Fruit fly (Drosophila melanogaster) whole organism, embryonic: ENCODE results near the gene CG10035.

ENCODE experiments used
- Abd-B ChIP-seq: fragments of 200-800 bp; sonication (Bioruptor generic); optimal IDR thresholded peaks from 2 replicates; lab custom pipeline; 2018; ENCODE audit warnings: missing biosample characterization, mild to moderate bottlenecking, missing genetic modification characterization, moderate library complexity
- CG10959 ChIP-seq: fragments of 200-800 bp; sonication (Bioruptor generic); IDR thresholded peaks from 2 replicates; pipeline ENCODE4 v1.3.6; 2022; ENCODE audit warnings: missing biosample characterization, missing genetic modification characterization
- CG11398 ChIP-seq: fragments of 200-800 bp; sonication (Bioruptor generic); optimal IDR thresholded peaks from 2 replicates; lab custom pipeline; 2016; ENCODE audit warnings: missing biosample characterization, missing genetic modification characterization
- CG14050 ChIP-seq: fragments of 200-800 bp; sonication (Bioruptor generic); IDR thresholded peaks from 3 replicates; pipeline ENCODE4 v1.3.6; 2022; ENCODE audit warnings: missing biosample characterization, missing genetic modification characterization
- CG15514 ChIP-seq: fragments of 200-800 bp; sonication (Bioruptor generic); optimal IDR thresholded peaks from 3 replicates; lab custom pipeline; 2017; ENCODE audit warnings: missing biosample characterization, missing genetic modification characterization, mild to moderate bottlenecking, moderate library complexity, missing genetic modification reagents
- CG15696 ChIP-seq: fragments of 200-800 bp; sonication (Bioruptor generic); optimal IDR thresholded peaks from 2 replicates; lab custom pipeline; 2019; ENCODE audit warnings: missing biosample characterization, mild to moderate bottlenecking, missing genetic modification characterization, moderate library complexity
- CG1647 ChIP-seq: fragments of 200-800 bp; sonication (Bioruptor generic); optimal IDR thresholded peaks from 3 replicates; lab custom pipeline; 2016; ENCODE audit warnings: missing biosample characterization, missing genetic modification characterization
- CG17802 ChIP-seq: fragments of 200-800 bp; sonication (Bioruptor generic); optimal IDR thresholded peaks from 2 replicates; lab custom pipeline; 2018; ENCODE audit warnings: missing biosample characterization, mild to moderate bottlenecking, missing genetic modification characterization, moderate library complexity
- CG31365 ChIP-seq: fragments of 200-800 bp; sonication (Bioruptor generic); optimal IDR thresholded peaks from 2 replicates; lab custom pipeline; 2018; ENCODE audit warnings: missing biosample characterization, mild to moderate bottlenecking, missing genetic modification characterization
- CG31441 ChIP-seq: fragments of 200-800 bp; sonication (Bioruptor generic); IDR thresholded peaks from 2 replicates; pipeline ENCODE4 v1.3.6; 2022; ENCODE audit warnings: missing biosample characterization, missing genetic modification characterization
- CG8089 ChIP-seq: fragments of 200-800 bp; sonication (Bioruptor generic); optimal IDR thresholded peaks from 3 replicates; lab custom pipeline; 2016; ENCODE audit warnings: missing biosample characterization, missing genetic modification characterization
- CG8944 ChIP-seq: fragments of 200-800 bp; sonication (Bioruptor generic); optimal IDR thresholded peaks from 3 replicates; lab custom pipeline; 2016; ENCODE audit warnings: missing biosample characterization, missing genetic modification characterization
- CG9215 ChIP-seq: fragments of 200-800 bp; sonication (Bioruptor generic); IDR thresholded peaks from 2 replicates; pipeline ENCODE4 v1.3.6; 2022; ENCODE audit warnings: missing biosample characterization, missing genetic modification characterization
- Dip2 ChIP-seq: fragments of 200-800 bp; sonication (Bioruptor generic); IDR thresholded peaks from 2 replicates; pipeline ENCODE4 v1.3.6; 2022; ENCODE audit warnings: missing biosample characterization, missing genetic modification characterization
- Dll ChIP-seq: fragments of 200-800 bp; sonication (Bioruptor generic); IDR thresholded peaks from 4 replicates; pipeline ENCODE4 v1.3.6; 2022; ENCODE audit warnings: missing biosample characterization, missing genetic modification characterization; ENCODE audit not compliant: partially characterized antibody
- Doc3 ChIP-seq: fragments of 200-800 bp; sonication (Bioruptor generic); IDR thresholded peaks from 3 replicates; pipeline ENCODE4 v1.3.6; 2022; ENCODE audit warnings: missing biosample characterization, missing genetic modification characterization; ENCODE audit not compliant: partially characterized antibody
- HLH54F ChIP-seq: fragments of 200-800 bp; sonication (Bioruptor generic); optimal IDR thresholded peaks from 3 replicates; lab custom pipeline; 2016; ENCODE audit warnings: missing biosample characterization, missing genetic modification characterization
- HmgZ ChIP-seq: fragments of 200-800 bp; sonication (Bioruptor generic); optimal IDR thresholded peaks from 2 replicates; lab custom pipeline; 2018; ENCODE audit warnings: missing biosample characterization, mild to moderate bottlenecking, missing genetic modification characterization
- Hr3 ChIP-seq: fragments of 200-800 bp; sonication (Bioruptor generic); optimal IDR thresholded peaks from 3 replicates; lab custom pipeline; 2016; ENCODE audit warnings: missing biosample characterization, missing genetic modification characterization
- Hr39 ChIP-seq: fragments of >200 bp; optimal IDR thresholded peaks from 2 replicates; lab custom pipeline; 2017
- Mrtf ChIP-seq: fragments of 200-800 bp; sonication (Bioruptor generic); IDR thresholded peaks from 3 replicates; pipeline ENCODE4 v1.3.6; 2022; ENCODE audit warnings: missing biosample characterization, missing genetic modification characterization
- Rfx ChIP-seq: fragments of 200-800 bp; sonication (Bioruptor generic); IDR thresholded peaks from 2 replicates; pipeline ENCODE4 v1.3.6; 2022; ENCODE audit warnings: missing biosample characterization, missing genetic modification characterization
- Scr ChIP-seq: fragments of 200-800 bp; sonication (Bioruptor generic); IDR thresholded peaks from 2 replicates; pipeline ENCODE4 v1.3.6; 2022; ENCODE audit warnings: missing biosample characterization, missing genetic modification characterization; ENCODE audit not compliant: partially characterized antibody
- Taf1 ChIP-seq: fragments of 200-800 bp; sonication (Bioruptor generic); IDR thresholded peaks from 2 replicates; pipeline ENCODE4 v1.3.6; 2022; ENCODE audit warnings: missing biosample characterization, missing genetic modification characterization
- Tbp ChIP-seq: fragments of >200 bp; optimal IDR thresholded peaks from 2 replicates; lab custom pipeline; 2018; ENCODE audit warnings: missing biosample characterization, missing genetic modification characterization
- amos ChIP-seq: fragments of 200-800 bp; sonication (Bioruptor generic); IDR thresholded peaks from 2 replicates; pipeline ENCODE4 v1.3.6; 2022; ENCODE audit warnings: missing biosample characterization, missing genetic modification characterization; ENCODE audit not compliant: partially characterized antibody
- bab2 ChIP-seq: fragments of 200-800 bp; sonication (Bioruptor generic); optimal IDR thresholded peaks from 2 replicates; lab custom pipeline; 2016; ENCODE audit warnings: missing biosample characterization, missing genetic modification characterization
- chm ChIP-seq: fragments of 200-800 bp; sonication (Bioruptor generic); IDR thresholded peaks from 2 replicates; pipeline ENCODE4 v1.3.6; 2022; ENCODE audit warnings: missing biosample characterization, missing genetic modification characterization
- chn ChIP-seq: fragments of 200-800 bp; sonication (Bioruptor generic); optimal IDR thresholded peaks from 2 replicates; lab custom pipeline; 2016; ENCODE audit warnings: missing biosample characterization, missing genetic modification characterization
- corto ChIP-seq: fragments of 200-800 bp; sonication (Bioruptor generic); optimal IDR thresholded peaks from 2 replicates; lab custom pipeline; 2016; ENCODE audit warnings: missing biosample characterization, mild to moderate bottlenecking, missing genetic modification characterization, moderate library complexity
- crc ChIP-seq: fragments of 200-800 bp; sonication (Bioruptor generic); optimal IDR thresholded peaks from 2 replicates; lab custom pipeline; 2016; ENCODE audit warnings: missing biosample characterization, missing genetic modification characterization
- esg ChIP-seq: fragments of 200-800 bp; sonication (Bioruptor generic); conservative IDR thresholded peaks from 2 replicates; pipeline ENCODE4 v1.3.6; 2022; ENCODE audit warnings: missing biosample characterization, missing genetic modification characterization
- eve ChIP-seq, 2 experiments: fragments of >200 bp; optimal IDR thresholded peaks; 2 replicates each; lab custom pipeline; 2017; ENCODE audit warnings: missing biosample characterization in 2 of 2, missing genetic modification characterization in 2 of 2
- fd96Cb ChIP-seq: fragments of 200-800 bp; sonication (Bioruptor generic); optimal IDR thresholded peaks from 2 replicates; lab custom pipeline; 2018; ENCODE audit warnings: missing biosample characterization, mild to moderate bottlenecking, missing genetic modification characterization, moderate library complexity
- gce ChIP-seq: fragments of 200-800 bp; sonication (Bioruptor generic); IDR thresholded peaks from 3 replicates; pipeline ENCODE4 v1.3.6; 2022; ENCODE audit warnings: missing biosample characterization, missing genetic modification characterization
- jigr1 ChIP-seq: fragments of 200-800 bp; sonication (Bioruptor generic); IDR thresholded peaks from 3 replicates; pipeline ENCODE4 v1.3.6; 2022; ENCODE audit warnings: missing biosample characterization, missing genetic modification characterization
- knrl ChIP-seq: fragments of 200-800 bp; sonication (Bioruptor generic); IDR thresholded peaks from 3 replicates; pipeline ENCODE4 v1.3.6; 2022; ENCODE audit warnings: missing biosample characterization, missing genetic modification characterization; ENCODE audit not compliant: partially characterized antibody
- lab ChIP-seq: fragments of 200-800 bp; sonication (Bioruptor generic); optimal IDR thresholded peaks from 3 replicates; lab custom pipeline; 2017; ENCODE audit warnings: missing biosample characterization, missing genetic modification characterization, mild to moderate bottlenecking, moderate library complexity, missing genetic modification reagents
- mirr ChIP-seq: fragments of 200-800 bp; sonication (Bioruptor generic); optimal IDR thresholded peaks from 3 replicates; lab custom pipeline; 2018; ENCODE audit warnings: missing biosample characterization, mild to moderate bottlenecking, missing genetic modification characterization
- org-1 ChIP-seq: fragments of 200-800 bp; sonication (Bioruptor generic); optimal IDR thresholded peaks from 2 replicates; lab custom pipeline; 2017; ENCODE audit warnings: missing biosample characterization, missing genetic modification characterization
- peb ChIP-seq: fragments of 200-800 bp; sonication (Bioruptor generic); IDR thresholded peaks from 2 replicates; pipeline ENCODE4 v1.3.6; 2022; ENCODE audit warnings: missing biosample characterization, missing genetic modification characterization
- ro ChIP-seq: fragments of 200-800 bp; sonication (Bioruptor generic); IDR thresholded peaks from 2 replicates; pipeline ENCODE4 v1.3.6; 2022; ENCODE audit warnings: missing biosample characterization, missing genetic modification characterization
- scrt ChIP-seq: fragments of 200-800 bp; sonication (Bioruptor generic); optimal IDR thresholded peaks from 2 replicates; lab custom pipeline; 2018; ENCODE audit warnings: missing biosample characterization, mild to moderate bottlenecking, missing genetic modification characterization, moderate library complexity
- so ChIP-seq: fragments of 200-800 bp; sonication (Bioruptor generic); IDR thresholded peaks from 3 replicates; pipeline ENCODE4 v1.3.6; 2022; ENCODE audit warnings: missing biosample characterization, missing genetic modification characterization

Gene CG10035

DNA sequence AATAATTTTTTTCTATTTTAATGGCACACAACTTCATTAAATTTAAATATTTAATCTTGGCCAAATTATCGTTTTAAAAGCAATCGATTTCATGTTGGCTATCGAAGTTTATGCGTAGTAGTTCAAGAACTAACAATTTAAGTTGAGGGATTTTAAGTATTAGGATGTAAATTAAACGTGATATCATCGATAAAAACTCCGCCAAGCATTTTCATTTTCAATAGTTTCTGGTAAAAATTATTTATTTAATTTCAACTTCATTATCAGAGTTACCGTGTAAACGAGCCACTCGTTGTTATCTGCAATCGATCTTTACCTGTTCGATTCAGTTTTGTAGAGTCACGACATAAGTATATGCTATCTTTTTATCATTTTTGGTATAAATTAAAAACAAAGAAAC is 20.4 kb upstream of the CG10035 start (continued):
- TF ChIP-seq peb (peak; percentile 92), Hr3 (GFP tag; lab: Kevin White, UChicago) (peak; percentile 91), Hr39 (lab: Kevin White, UChicago) (no peak), Rfx (peak; percentile 97), CG31365 (tag; lab: Kevin White, UChicago) (peak; percentile 90), eve (GFP tag; optimal IDR thresholded peaks at IDR 0.05; lab: Kevin White, UChicago) (no peak), Taf1 (GFP tag; lab: Robert Waterston, UW) (peak; percentile 92), jigr1 (GFP tag; lab: Robert Waterston, UW) (peak; percentile 76; the same call in 2 of the 3 replicates), bab2 (GFP tag; lab: Kevin White, UChicago) (peak; percentile 95), chm (peak; percentile 100), amos (GFP tag; lab: Robert Waterston, UW) (no peak), ro (GFP tag; lab: Robert Waterston, UW) (peak; percentile 63), scrt (peak; percentile 99), lab (GFP tag; lab: Kevin White, UChicago) (peak; percentile 98), HLH54F (GFP tag; lab: Kevin White, UChicago) (peak; percentile 89), Dll (peak; percentile 72), CG15696 (tag; lab: Kevin White, UChicago) (peak; percentile 100), corto (GFP tag; lab: Kevin White, UChicago) (peak; percentile 82), mirr (GFP tag; lab: Kevin White, UChicago) (peak; percentile 99), Mrtf (GFP tag; lab: Robert Waterston, UW) (peak; percentile 94), crc (GFP tag; lab: Kevin White, UChicago) (peak; percentile 91), HmgZ (tag; lab: Kevin White, UChicago) (peak; percentile 98), Scr (GFP tag; lab: Robert Waterston, UW) (peak; percentile 51), Abd-B (GFP tag; lab: Kevin White, UChicago) (peak; percentile 94), knrl (GFP tag; lab: Robert Waterston, UW) (0 out of 3 replicates have a peak, but pooled peaks have one; percentile 19), CG14050 (GFP tag; lab: Robert Waterston, UW) (peak; percentile 96), CG31441 (GFP tag; lab: Robert Waterston, UW) (peak; percentile 99), CG10959 (peak; percentile 96), CG8089 (GFP tag; lab: Kevin White, UChicago) (peak; percentile 88), org-1 (peak; percentile 90), CG11398 (peak; percentile 88), CG9215 (GFP tag; lab: Robert Waterston, UW) (peak; percentile 80; the same call in 1 of the 2 replicates), esg (peak; percentile 93), CG15514 (GFP tag; lab: Kevin White, UChicago) (peak; percentile 95), Tbp (GFP tag; lab: Kevin White, UChicago) (no peak), CG17802 (tag; lab: Kevin White, UChicago) (peak; percentile 89), CG8944 (GFP tag; lab: Kevin White, UChicago) (peak; percentile 87), Doc3 (GFP tag; lab: Robert Waterston, UW) (0 out of 3 replicates have a peak, but pooled peaks have one; percentile 44), gce (GFP tag; lab: Robert Waterston, UW) (peak; percentile 97), fd96Cb (tag; lab: Kevin White, UChicago) (peak; percentile 99), Dip2 (GFP tag; lab: Robert Waterston, UW) (peak; percentile 56; the same call in 1 of the 2 replicates), CG1647 (peak; percentile 98), so (GFP tag; lab: Robert Waterston, UW) (peak; percentile 98), chn (peak; percentile 95)
